Worm (Caenorhabditis elegans) whole organism, young adult: ENCODE results near the gene T24C2.5.

ENCODE experiments used
- ets-4 ChIP-seq: fragments of 200-800 bp; sonication (Bioruptor generic); optimal IDR thresholded peaks from 2 replicates; lab custom pipeline; 2018; ENCODE audit warnings: mild to moderate bottlenecking, missing genetic modification characterization, missing compliant biosample characterization
- him-1 ChIP-seq: sonication (generic microtip); optimal IDR thresholded peaks from 2 replicates; lab custom pipeline; 2016; ENCODE audit warnings: missing genotype, missing genetic modification reagents, missing genetic modification characterization, missing compliant biosample characterization
- let-607 ChIP-seq, 2 experiments: fragments of 200-800 bp in 1 of 2; sonication (Bioruptor generic) in 1 of 2; sonication (generic microtip) in 1 of 2; optimal IDR thresholded peaks; 2 replicates each; lab custom pipeline; 2016 to 2018; ENCODE audit warnings: mild to moderate bottlenecking in 2 of 2, missing compliant biosample characterization in 2 of 2, missing genetic modification characterization in 2 of 2, moderate library complexity in 2 of 2, missing genotype in 1 of 2
- snpc-1.3 ChIP-seq: sonication (generic microtip); optimal IDR thresholded peaks from 2 replicates; lab custom pipeline; 2017; ENCODE audit warnings: missing genetic modification characterization, mild to moderate bottlenecking, missing compliant biosample characterization, antibody characterized with exemption, moderate library complexity, missing genotype, missing genetic modification reagents; ENCODE audit not compliant: insufficient read depth
- zim-3 ChIP-seq: sonication (generic microtip); optimal IDR thresholded peaks from 2 replicates; lab custom pipeline; 2017; ENCODE audit warnings: mild to moderate bottlenecking, missing genetic modification characterization, moderate library complexity, missing compliant biosample characterization

DNA sequence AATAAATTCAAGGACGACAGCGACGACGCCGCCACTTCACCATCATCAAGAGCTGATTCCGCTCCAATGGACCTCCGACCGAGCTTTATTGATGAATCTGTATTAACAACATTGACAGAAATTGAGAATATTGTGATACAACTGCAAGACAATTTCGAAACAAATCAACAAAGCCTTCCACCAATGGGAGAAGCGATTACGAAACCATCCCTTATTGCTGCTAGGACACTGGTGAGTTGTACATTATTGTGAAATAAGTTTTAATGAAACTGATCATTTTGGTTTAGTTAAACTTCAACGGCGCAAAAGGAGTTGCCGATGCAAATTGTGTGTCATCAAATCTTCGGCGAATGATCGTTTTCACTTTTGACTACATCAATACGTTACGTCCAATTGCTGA, 24.9 kb downstream of the T24C2.5 start:
- TF ChIP-seq zim-3 (tag; lab: Kevin White, UChicago) (no peak), let-607 (tag; optimal IDR thresholded peaks at IDR 0.05; lab: Kevin White, UChicago) (no peak), ets-4 (GFP tag; lab: Kevin White, UChicago) (no peak), snpc-1.3 (tag; lab: Kevin White, UChicago) (no peak), him-1 (tag; lab: Kevin White, UChicago) (no peak)
